Fruit fly (Drosophila melanogaster) Kc167 (cell line): ENCODE data around the gene Agpat3.

ENCODE experiments used
- Myc ChIP-seq: fragments of >200 bp; optimal IDR thresholded peaks from 2 replicates; lab custom pipeline; 2017; ENCODE audit warnings: missing external identifiers
- psq ChIP-seq: fragments of >200 bp; optimal IDR thresholded peaks from 2 replicates; lab custom pipeline; 2017; ENCODE audit warnings: missing external identifiers
- ttk ChIP-seq: sonication (Bioruptor generic); optimal IDR thresholded peaks from 2 replicates; lab custom pipeline; 2017; ENCODE audit warnings: missing external identifiers

DNA sequence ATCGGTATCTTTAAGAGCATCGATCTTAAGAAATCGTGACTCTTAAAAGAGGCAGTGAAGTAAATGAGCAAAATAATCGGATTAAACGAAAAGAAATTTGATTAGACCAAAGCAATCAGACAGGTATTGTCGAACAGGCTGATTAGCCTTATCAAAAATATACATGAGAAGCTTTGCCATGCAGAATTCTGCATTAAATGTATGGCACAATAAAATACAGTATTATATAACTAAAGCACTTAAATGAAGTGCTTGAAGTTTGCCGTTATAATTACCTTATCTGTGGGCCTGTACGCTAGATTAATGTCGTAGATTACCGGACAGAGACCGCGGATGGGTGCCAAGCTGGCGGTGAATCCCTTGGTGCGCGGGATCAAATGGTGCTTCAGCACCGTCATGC is 2.7 kb downstream of the Agpat3 start:
- TF ChIP-seq ttk (lab: Kevin White, UChicago): no peak
- TF ChIP-seq Myc (lab: Kevin White, UChicago): no peak
- TF ChIP-seq psq (lab: Kevin White, UChicago): no peak
